Fruit fly (Drosophila melanogaster): Measurements from ENCODE around the gene msl-1.

msl-1 gene

DNA sequence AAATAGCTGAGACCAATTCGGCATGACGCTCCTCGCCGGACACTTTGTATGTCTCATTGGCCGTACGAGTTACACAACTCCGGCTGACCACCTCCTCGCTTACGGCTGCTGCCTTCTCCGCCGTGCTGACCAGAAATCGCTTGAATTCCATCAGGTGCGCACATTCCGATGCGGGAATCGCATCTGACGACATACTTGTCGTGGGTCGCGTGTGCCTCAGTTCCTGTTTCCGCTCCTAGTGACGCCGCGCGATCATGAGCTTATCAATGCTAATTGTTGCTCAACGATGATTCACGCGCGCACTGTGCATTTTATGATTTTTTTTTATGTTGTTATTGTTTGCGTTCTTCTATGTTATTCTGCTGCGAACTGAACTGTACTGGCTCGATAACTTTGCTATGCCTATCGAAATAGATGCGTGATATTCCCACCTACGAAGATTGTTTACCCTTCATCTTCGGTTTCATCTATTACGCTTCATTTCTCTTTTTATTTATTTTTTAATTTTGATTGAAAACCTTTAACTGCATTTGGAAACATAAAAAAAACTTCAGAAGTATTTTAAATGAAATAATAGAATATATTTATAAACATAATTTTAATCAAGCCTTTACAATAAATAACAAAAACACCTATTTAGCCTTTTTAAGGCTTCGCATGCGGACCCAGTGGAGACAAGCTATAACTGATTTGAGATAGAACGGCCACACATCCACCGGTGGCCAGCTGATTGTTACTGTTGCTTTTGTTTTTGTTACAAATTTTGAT lies 14.3 kb upstream of the msl-1 start, which contains the start of the genes CG10376 and CG10343 (continued):
- TF ChIP-seq cg (GFP tag; optimal IDR thresholded peaks at IDR 0.05): no peak
- TF ChIP-seq tx (GFP tag; optimal IDR thresholded peaks at IDR 0.05): peak; percentile 27
- peak; percentile 7 for TF ChIP-seq CG1647 (GFP tag; optimal IDR thresholded peaks at IDR 0.05)
- TF ChIP-seq Oli (tag; optimal IDR thresholded peaks at IDR 0.05): peak; percentile 89
- peak; percentile 79 for TF ChIP-seq CG11247 (GFP tag; IDR thresholded peaks at IDR 0.05)
- TF ChIP-seq run (tag; optimal IDR thresholded peaks at IDR 0.05): peak; percentile 66
- TF ChIP-seq gsb-n (tag; optimal IDR thresholded peaks at IDR 0.05): peak; percentile 90
- peak; percentile 58; the same call in 2 of the 3 replicates for TF ChIP-seq CG14860 (GFP tag; IDR thresholded peaks at IDR 0.05; ENCODE audit: partially characterized antibody)
- peak; percentile 22; the same call in 1 of the 2 replicates for TF ChIP-seq seq (GFP tag; IDR thresholded peaks at IDR 0.05)
- peak; percentile 82 for TF ChIP-seq CG1233 (GFP tag; optimal IDR thresholded peaks at IDR 0.05)
- TF ChIP-seq CG12219 (GFP tag; optimal IDR thresholded peaks at IDR 0.05): peak; percentile 4
- peak; percentile 49 for TF ChIP-seq BEAF-32 (GFP tag; optimal IDR thresholded peaks at IDR 0.05)
- TF ChIP-seq Hmx (GFP tag; optimal IDR thresholded peaks at IDR 0.05): no peak
- TF ChIP-seq CG4820 (GFP tag; optimal IDR thresholded peaks at IDR 0.05): peak; percentile 81
- peak; percentile 52 for TF ChIP-seq pzg (GFP tag; optimal IDR thresholded peaks at IDR 0.05)
- TF ChIP-seq bsh (GFP tag; optimal IDR thresholded peaks at IDR 0.05): peak in 1 of 2 experiments; percentile 85
- TF ChIP-seq Eip74EF (GFP tag; optimal IDR thresholded peaks at IDR 0.05): peak; percentile 35 to 68
- TF ChIP-seq Side (GFP tag; optimal IDR thresholded peaks at IDR 0.05): no peak
- TF ChIP-seq vfl (GFP tag; optimal IDR thresholded peaks at IDR 0.05): peak; percentile 70
- peak; percentile 87 for TF ChIP-seq Fer3 (tag; optimal IDR thresholded peaks at IDR 0.05)
- peak; percentile 76 for TF ChIP-seq E2f1 (GFP tag; IDR thresholded peaks at IDR 0.05)
- no peak for TF ChIP-seq CG16779 (GFP tag; IDR thresholded peaks at IDR 0.05)
- peak; percentile 12 for TF ChIP-seq Bdp1 (GFP tag; optimal IDR thresholded peaks at IDR 0.05)
- peak; percentile 95 for TF ChIP-seq CG17829 (tag; optimal IDR thresholded peaks at IDR 0.05)
- TF ChIP-seq CG6683 (GFP tag; optimal IDR thresholded peaks at IDR 0.05): peak; percentile 68
- peak; percentile 46 for TF ChIP-seq bab2 (GFP tag; optimal IDR thresholded peaks at IDR 0.05)
- no peak for TF ChIP-seq luna (GFP tag; optimal IDR thresholded peaks at IDR 0.05)
- TF ChIP-seq sisA (GFP tag; IDR thresholded peaks at IDR 0.05): peak; percentile 86
- TF ChIP-seq CG14710 (tag; optimal IDR thresholded peaks at IDR 0.05): peak; percentile 96
- TF ChIP-seq so (GFP tag; IDR thresholded peaks at IDR 0.05): peak; percentile 62; the same call in 1 of the 3 replicates
- peak; percentile 85 for TF ChIP-seq CG10267 (tag; optimal IDR thresholded peaks at IDR 0.05)
- TF ChIP-seq D19B (GFP tag; optimal IDR thresholded peaks at IDR 0.05): peak; percentile 82
- peak; percentile 51 for TF ChIP-seq Atf3 (GFP tag; optimal IDR thresholded peaks at IDR 0.05)
- TF ChIP-seq CkIIα-i1 (GFP tag; IDR thresholded peaks at IDR 0.05): no peak
- peak; percentile 52 for TF ChIP-seq CG2875 (GFP tag; optimal IDR thresholded peaks at IDR 0.05)
- TF ChIP-seq CG13123 (GFP tag; optimal IDR thresholded peaks at IDR 0.05): peak; percentile 55
- peak; percentile 67 for TF ChIP-seq CG10431 (GFP tag; optimal IDR thresholded peaks at IDR 0.05)
- TF ChIP-seq CG17802 (tag; optimal IDR thresholded peaks at IDR 0.05): peak; percentile 95
- peak; percentile 72 for TF ChIP-seq Mad (GFP tag; optimal IDR thresholded peaks at IDR 0.05)
- TF ChIP-seq Scr (GFP tag; IDR thresholded peaks at IDR 0.05; ENCODE audit: partially characterized antibody): 0 out of 2 replicates have a peak, but pooled peaks have one; percentile 16
- TF ChIP-seq sqz (GFP tag; optimal IDR thresholded peaks at IDR 0.05): peak; percentile 87
- peak; percentile 68 for TF ChIP-seq Sin3A (optimal IDR thresholded peaks at IDR 0.05)
- peak; percentile 70; the same call in 2 of the 3 replicates for TF ChIP-seq CG3726 (GFP tag; IDR thresholded peaks at IDR 0.05)
- peak; percentile 16 for TF ChIP-seq lbe (GFP tag; optimal IDR thresholded peaks at IDR 0.05)
- TF ChIP-seq lilli (GFP tag; optimal IDR thresholded peaks at IDR 0.05): peak; percentile 80
- peak; percentile 63 for TF ChIP-seq GATAe (GFP tag; conservative IDR thresholded peaks at IDR 0.05)
- no peak for TF ChIP-seq pb (GFP tag; optimal IDR thresholded peaks at IDR 0.05)
- TF ChIP-seq chn (GFP tag; optimal IDR thresholded peaks at IDR 0.05): peak; percentile 70
- no peak for TF ChIP-seq vnd (GFP tag; IDR thresholded peaks at IDR 0.05; ENCODE audit: partially characterized antibody)
